Worm (Caenorhabditis elegans) whole organism, L4/young adult: Measurements from ENCODE around the gene gmap-1.
A peak's percentile ranks its signal among the peaks of the same experiment; 100 is the strongest.

Experiments used
- W03F9.2 ChIP-seq: fragments of 150-350 bp; optimal IDR thresholded peaks from 2 replicates; lab custom pipeline; 2014; ENCODE audit warnings: missing biosample characterization, missing genetic modification characterization
- dao-5 ChIP-seq: sonication (generic microtip); optimal IDR thresholded peaks from 2 replicates; lab custom pipeline; 2016; ENCODE audit warnings: missing genotype, missing genetic modification characterization, moderate library complexity, missing compliant biosample characterization
- him-1 ChIP-seq: sonication (generic microtip); optimal IDR thresholded peaks from 2 replicates; lab custom pipeline; 2016; ENCODE audit warnings: missing genotype, missing genetic modification reagents, missing genetic modification characterization, missing compliant biosample characterization

gmap-1 gene

DNA sequence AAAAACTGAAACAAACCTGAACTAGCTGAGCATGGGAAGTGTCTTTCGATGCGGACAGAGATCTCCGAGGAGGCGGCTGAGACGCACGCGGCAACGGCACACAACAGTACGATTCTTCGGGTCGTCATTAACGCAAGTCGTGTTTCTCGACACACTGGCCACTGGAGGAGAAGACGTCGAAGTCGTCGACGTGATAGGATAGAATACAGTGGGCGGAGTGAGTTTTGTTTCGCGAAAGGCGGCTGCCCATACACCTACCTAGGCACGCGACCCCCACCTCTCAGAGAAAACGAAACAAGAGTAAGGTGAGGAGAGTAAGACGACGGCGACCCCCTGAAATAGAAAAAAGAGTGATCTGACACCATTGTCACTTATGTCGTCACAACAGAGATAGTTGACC, at the start of gene gmap-1:
gmap-1 (minus strand) TSS at position 211 of the 400 bp plus-strand sequence.
- TF ChIP-seq dao-5 (tag; lab: Kevin White, UChicago) (no peak), him-1 (tag; lab: Kevin White, UChicago) (no peak), W03F9.2 (tag; lab: Kevin White, UChicago) (no peak)

DNA sequence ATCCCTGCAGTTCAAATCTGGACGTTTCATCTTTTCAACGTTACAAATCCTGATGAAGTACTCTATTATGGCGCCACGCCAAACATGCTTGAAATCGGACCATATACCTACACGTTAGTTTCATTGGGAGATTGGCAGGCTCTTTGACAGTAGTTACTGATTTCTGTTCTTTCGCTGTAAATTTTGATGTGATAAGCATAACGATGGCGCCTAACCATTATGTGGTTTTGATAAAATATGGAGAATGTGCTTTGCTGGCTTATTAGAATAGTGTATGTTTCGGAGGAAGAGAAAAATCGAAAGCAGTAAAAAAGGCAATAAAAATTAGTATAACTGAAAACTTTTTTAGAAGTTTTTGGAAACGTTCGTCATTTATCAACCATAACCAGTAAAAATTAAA, 47.9 kb upstream of the gmap-1 start:
- TF ChIP-seq W03F9.2 (tag; lab: Kevin White, UChicago), result no peak
- no peak for TF ChIP-seq dao-5 (tag; lab: Kevin White, UChicago)
- no peak for TF ChIP-seq him-1 (tag; lab: Kevin White, UChicago)

DNA sequence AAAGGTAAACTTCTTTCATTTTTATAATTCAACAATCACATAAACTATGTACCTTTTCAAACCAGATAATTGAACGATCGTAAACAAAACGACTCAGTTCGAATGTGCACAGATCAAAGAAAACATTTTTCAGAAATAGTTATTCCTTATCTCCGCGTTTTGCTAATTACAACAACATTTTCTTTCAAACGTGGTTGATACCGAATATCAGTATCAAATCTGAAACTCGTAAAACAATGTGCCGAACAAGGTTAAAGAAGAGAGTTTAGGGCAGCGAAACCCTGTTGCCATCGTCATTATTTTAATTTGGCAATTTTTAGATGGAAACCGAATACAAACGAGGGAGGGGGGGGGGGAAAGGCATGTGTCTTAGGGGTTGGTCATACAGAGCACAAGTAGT, 46.6 kb upstream of the gmap-1 start, which contains the start of gene scav-4:
scav-4 (plus strand) TSS at position 383 of the 400 bp plus-strand sequence.
- TF ChIP-seq W03F9.2 (tag; lab: Kevin White, UChicago) (no peak), dao-5 (tag; lab: Kevin White, UChicago) (no peak), him-1 (tag; lab: Kevin White, UChicago) (no peak)

DNA sequence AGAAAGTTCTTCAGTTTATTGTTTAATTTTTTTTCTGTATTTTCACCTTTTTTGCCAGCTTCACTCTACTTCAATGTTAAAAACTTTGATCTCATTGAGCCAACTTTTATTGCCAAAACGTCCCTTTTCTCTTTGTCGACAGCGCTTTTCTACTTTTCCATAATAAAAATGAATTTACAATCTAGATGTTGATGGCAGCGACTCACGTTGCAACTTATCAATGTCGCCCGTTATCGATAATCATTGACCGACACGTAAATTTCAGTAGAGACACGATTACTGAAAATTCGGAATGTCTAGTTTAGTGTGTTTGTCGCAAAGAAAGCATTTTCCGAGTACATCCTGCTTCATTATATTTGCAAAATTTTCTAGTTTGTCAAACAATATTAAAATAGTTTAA, 45.0 kb upstream of the gmap-1 start:
- TF ChIP-seq him-1 (tag; lab: Kevin White, UChicago) (no peak), W03F9.2 (tag; lab: Kevin White, UChicago) (no peak), dao-5 (tag; lab: Kevin White, UChicago) (no peak)

DNA sequence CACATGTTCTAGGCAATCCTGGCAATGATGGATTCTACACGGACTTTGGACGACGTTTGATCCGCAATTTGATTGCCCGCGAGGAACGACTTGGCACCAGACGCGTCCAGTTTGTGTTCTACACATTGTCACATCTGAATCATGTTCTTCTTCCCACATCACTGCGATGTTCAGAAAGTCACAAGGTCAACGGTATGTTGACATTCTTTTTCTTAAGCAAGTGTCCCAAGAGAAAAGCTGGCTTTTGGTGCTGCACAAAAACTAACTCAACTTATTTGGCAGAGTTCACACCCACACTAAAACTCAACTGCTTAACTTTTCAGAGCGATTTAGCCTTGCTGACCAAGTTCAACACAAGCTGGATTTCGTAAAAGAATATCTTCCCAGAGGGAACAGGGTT, 43.8 kb upstream of the gmap-1 start:
- no peak for TF ChIP-seq dao-5 (tag; lab: Kevin White, UChicago)
- TF ChIP-seq him-1 (tag; lab: Kevin White, UChicago), result no peak
- no peak for TF ChIP-seq W03F9.2 (tag; lab: Kevin White, UChicago)

DNA sequence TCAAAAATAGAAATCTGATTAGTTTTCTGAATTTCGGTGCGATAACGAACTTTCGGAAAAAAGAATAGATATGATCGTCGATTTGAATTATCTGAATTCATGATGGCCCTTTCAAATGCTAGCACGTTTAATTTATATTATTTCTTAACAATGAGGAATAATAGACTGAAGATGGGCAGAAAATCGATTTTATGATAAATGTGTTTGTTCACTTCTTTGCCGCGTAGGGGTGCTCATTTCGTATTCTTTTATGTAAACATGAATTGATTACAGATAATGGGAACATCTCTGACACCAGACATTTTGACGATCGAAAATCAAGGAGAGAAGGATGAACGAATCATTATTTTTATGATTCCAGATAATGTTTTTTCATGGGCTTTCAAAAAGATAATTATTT, 42.7 kb upstream of the gmap-1 start, which contains the start of gene F11C1.9:
F11C1.9 (minus strand) TSS at position 101 of the 400 bp plus-strand sequence.
- TF ChIP-seq dao-5 (tag; lab: Kevin White, UChicago) (no peak), him-1 (tag; lab: Kevin White, UChicago) (no peak), W03F9.2 (tag; lab: Kevin White, UChicago) (no peak)

DNA sequence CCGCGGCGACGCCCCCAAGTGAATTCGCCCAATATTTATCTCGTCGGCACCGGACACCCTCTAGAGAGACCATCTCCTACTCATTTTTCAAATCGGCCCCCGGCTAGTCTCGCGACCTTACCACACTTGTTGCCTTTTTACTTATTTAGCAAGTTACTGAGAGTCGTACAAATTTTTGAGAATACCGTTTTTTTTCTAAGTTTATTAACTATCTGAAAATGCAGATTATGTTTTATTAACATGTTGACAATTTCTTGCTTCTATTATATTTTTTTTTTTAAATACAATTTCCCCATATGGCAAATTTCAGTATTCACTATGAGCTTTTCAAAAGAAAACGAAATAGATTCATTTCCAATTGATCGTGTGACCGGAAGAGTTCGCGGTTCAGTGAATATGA, 42.0 kb upstream of the gmap-1 start, which contains the start of the genes F11C1.4 and F11C1.10:
F11C1.4 (plus strand) TSS at position 301 of the 400 bp plus-strand sequence.
F11C1.10 (plus strand) TSS at position 309 of the 400 bp plus-strand sequence.
- TF ChIP-seq dao-5 (tag; lab: Kevin White, UChicago), result no peak
- no peak for TF ChIP-seq W03F9.2 (tag; lab: Kevin White, UChicago)
- TF ChIP-seq him-1 (tag; lab: Kevin White, UChicago), result no peak

DNA sequence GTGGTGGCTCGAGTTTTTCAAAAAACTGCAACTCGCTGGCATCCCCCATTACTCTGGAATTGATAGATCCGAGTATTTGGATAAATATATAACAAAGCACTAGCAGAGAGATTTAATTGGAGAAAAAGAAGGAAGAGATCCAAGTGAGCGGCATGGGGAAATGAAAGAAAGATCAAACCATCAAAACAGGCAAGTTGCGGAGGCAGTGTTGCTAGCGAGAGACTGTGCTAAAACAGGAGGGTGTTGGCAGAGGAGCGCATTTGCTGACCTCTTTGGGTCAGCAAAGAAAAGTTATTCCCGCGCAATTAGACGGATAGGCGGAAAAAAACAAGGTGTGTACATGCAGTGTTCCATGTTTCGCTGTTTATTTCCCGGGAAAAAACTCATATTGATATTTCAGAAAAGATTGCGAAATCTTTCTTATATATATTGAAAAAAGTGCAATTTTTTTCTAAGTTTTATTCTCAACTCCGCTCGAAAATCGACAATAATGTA, 40.9 kb upstream of the gmap-1 start, which contains the start of gene ppk-3:
ppk-3 (minus strand) TSS at position 51 of the 495 bp plus-strand sequence.
- TF ChIP-seq W03F9.2 (tag; lab: Kevin White, UChicago) (peak; percentile 64), dao-5 (tag; lab: Kevin White, UChicago) (no peak)

DNA sequence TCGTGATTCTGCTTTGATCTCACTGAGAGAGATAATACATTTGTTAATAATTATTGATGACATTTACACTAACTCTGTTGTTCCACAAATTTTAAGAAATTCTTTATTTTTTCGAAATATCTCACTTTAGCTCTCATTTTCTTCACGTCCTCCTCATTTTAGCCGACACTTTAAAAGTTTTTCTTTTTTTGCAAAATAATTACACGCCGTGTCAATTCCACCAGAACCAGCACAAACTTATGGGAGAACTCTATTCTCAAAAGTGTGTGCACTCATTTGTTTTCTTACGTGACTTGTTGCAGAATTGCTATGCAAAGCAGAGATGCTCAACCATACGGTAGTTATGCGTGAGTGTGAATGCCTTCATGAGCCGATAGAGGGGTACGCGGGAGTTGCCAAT, 30.4 kb upstream of the gmap-1 start, which contains the start of gene frpr-2:
frpr-2 (plus strand) TSS at position 301 of the 400 bp plus-strand sequence.
- TF ChIP-seq W03F9.2 (tag; lab: Kevin White, UChicago) (no peak), him-1 (tag; lab: Kevin White, UChicago) (no peak), dao-5 (tag; lab: Kevin White, UChicago) (no peak)

DNA sequence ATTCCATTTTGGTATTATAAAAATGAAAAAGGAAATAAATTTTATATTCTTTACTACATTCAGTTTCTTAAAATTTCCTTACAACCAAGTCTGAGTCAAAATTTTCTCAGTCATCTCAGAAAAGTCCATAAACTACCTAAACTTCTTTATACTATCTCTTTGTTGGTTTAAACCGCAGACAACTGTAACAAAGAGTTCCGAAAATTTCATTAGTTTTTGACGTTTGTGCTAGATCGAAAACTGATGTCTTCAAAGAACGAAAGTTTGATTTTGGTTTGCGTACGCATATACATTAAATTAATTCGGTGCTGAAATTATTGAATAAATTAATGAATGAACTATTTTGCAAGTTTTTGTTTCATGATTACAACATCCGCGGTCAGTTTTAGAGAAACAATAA, 24.1 kb upstream of the gmap-1 start:
- no peak for TF ChIP-seq him-1 (tag; lab: Kevin White, UChicago)
- no peak for TF ChIP-seq dao-5 (tag; lab: Kevin White, UChicago)
- TF ChIP-seq W03F9.2 (tag; lab: Kevin White, UChicago), result no peak

DNA sequence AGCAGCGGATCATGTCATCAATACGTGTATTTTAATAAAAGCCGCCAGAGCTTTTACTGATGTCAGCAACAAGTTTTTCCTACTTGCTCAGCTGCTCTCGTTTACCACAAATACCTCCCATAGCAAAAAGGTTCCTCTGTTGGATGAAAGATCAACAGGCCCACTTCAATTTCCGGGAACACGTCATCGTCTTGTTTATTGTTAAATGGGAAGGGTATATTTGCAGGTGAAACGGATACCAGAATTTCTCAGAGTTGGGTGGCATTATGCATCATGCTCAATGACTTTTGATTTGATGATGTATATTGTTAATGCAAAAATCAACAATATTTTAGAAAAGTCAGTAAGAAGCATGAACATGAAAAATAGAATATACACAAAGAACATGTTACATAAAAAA, 16.4 kb upstream of the gmap-1 start:
- TF ChIP-seq W03F9.2 (tag; lab: Kevin White, UChicago) (no peak), dao-5 (tag; lab: Kevin White, UChicago) (no peak), him-1 (tag; lab: Kevin White, UChicago) (no peak)

DNA sequence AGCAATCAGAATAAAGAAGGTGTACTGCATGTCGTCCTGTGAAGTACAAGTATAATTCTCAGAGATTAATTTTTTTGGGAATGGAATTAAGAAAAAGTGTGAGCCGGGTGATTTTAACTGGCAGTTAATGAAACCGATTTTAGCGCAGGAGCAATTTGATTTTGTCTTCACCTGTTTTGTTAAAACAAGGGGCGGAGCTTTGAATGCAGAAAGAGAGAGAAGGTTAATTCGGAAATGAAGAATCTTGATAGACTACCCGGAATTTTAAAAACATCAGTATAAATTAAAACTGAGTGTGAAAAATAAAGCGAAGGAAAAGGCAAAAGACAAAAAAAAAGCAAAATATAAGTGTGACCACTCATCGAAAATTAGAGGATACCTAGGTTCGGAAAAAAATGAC, 11.8 kb upstream of the gmap-1 start, which contains the start of gene C05E7.3:
C05E7.3 (minus strand) TSS at position 101 of the 400 bp plus-strand sequence.
- TF ChIP-seq W03F9.2 (tag; lab: Kevin White, UChicago) (no peak), him-1 (tag; lab: Kevin White, UChicago) (no peak), dao-5 (tag; lab: Kevin White, UChicago) (no peak)

DNA sequence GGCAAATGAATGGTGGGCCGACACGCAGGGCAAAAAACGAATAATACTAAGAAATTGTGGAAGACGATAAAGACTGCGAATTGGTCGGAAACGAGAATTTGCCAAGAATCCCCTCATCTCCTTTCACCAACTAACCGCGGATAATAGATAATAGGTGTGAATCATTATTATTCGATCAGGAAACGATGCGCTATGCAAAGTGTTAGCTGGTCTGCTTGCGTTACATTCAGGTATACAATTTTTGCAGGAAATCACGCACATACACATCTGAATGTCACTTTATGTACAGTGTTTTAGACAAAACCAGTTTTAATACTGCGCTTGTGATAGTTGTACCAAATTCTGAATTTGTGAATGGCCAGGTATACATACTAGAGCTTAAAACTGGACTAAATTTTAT, 9.9 kb upstream of the gmap-1 start:
- TF ChIP-seq him-1 (tag; lab: Kevin White, UChicago), result no peak
- TF ChIP-seq W03F9.2 (tag; lab: Kevin White, UChicago), result no peak
- no peak for TF ChIP-seq dao-5 (tag; lab: Kevin White, UChicago)

DNA sequence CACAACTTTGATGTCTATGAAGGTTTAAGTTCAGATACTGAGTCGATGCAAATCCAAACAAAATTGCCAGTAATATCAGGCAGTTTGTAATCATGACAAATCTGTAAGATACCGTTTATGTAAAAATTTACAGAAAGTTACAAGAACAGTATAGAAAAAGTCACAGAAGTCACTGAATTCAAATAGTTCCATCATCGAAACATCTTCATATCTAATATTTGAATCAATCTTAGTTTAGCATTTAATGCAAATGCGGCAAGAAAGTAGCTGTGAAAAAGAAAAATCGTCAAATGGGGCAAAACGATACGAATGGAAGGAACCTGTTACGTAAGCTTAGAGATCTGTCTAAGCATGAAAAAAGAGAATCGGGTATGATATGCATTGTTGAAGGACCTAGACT, 8.4 kb upstream of the gmap-1 start, which contains the start of gene gmap-2:
gmap-2 (minus strand) TSS at position 101 of the 400 bp plus-strand sequence.
- TF ChIP-seq W03F9.2 (tag; lab: Kevin White, UChicago) (no peak), dao-5 (tag; lab: Kevin White, UChicago) (no peak), him-1 (tag; lab: Kevin White, UChicago) (no peak)
